Fruit fly (Drosophila melanogaster) whole organism: ENCODE data around the gene CG32221.

Experiments
- EcR ChIP-seq, 2 experiments: fragments of >200 bp; optimal IDR thresholded peaks; 2 replicates each; lab custom pipeline; 2017; ENCODE audit warnings: missing biosample characterization in 2 of 2, missing genetic modification characterization in 2 of 2, missing genetic modification reagents in 2 of 2
- pan ChIP-seq: fragments of >200 bp; optimal IDR thresholded peaks from 2 replicates; lab custom pipeline; 2017
- psq ChIP-seq: fragments of >200 bp; optimal IDR thresholded peaks from 2 replicates; lab custom pipeline; 2017
- usp ChIP-seq: fragments of >200 bp; optimal IDR thresholded peaks from 2 replicates; lab custom pipeline; 2017; ENCODE audit warnings: missing biosample characterization, missing genetic modification characterization, mixed read lengths

- TF ChIP-seq psq (lab: Kevin White, UChicago) (no peak), EcR (GFP tag; optimal IDR thresholded peaks at IDR 0.05; lab: Kevin White, UChicago) (no peak), pan (lab: Kevin White, UChicago) (no peak), usp (GFP tag; lab: Kevin White, UChicago) (no peak)
These were observed 36.6 kb downstream of the CG32221 start, which contains the start of the genes Rab8 and Usp32 for dm6 chr3L:19870843-19871666.
